Worm (Caenorhabditis elegans) whole organism, L3 larva: ENCODE results near the gene Y105C5A.1.
A peak's percentile ranks its signal among the peaks of the same experiment; 100 is the strongest.

Source experiments
- R02D3.7 ChIP-seq: fragments of 150-350 bp; optimal IDR thresholded peaks from 2 replicates; lab custom pipeline; 2014; ENCODE audit warnings: missing biosample characterization, missing genetic modification characterization
- aly-2 ChIP-seq: fragments of 150-350 bp; optimal IDR thresholded peaks from 2 replicates; lab custom pipeline; 2014; ENCODE audit warnings: missing biosample characterization, missing genetic modification characterization
- ama-1 ChIP-seq: fragments of 150-350 bp; optimal IDR thresholded peaks from 2 replicates; lab custom pipeline; 2018
- ceh-16 ChIP-seq: sonication (generic microtip); optimal IDR thresholded peaks from 2 replicates; lab custom pipeline; 2017; ENCODE audit warnings: missing biosample characterization, missing genetic modification characterization
- ceh-28 ChIP-seq: fragments of 150-350 bp; optimal IDR thresholded peaks from 2 replicates; lab custom pipeline; 2014; ENCODE audit warnings: missing biosample characterization, missing genetic modification reagents, missing genetic modification characterization
- ceh-82 ChIP-seq: fragments of 150-350 bp; optimal IDR thresholded peaks from 2 replicates; lab custom pipeline; 2014; ENCODE audit warnings: missing biosample characterization, missing genetic modification characterization
- ceh-9 ChIP-seq: sonication (generic microtip); optimal IDR thresholded peaks from 2 replicates; lab custom pipeline; 2018; ENCODE audit warnings: missing biosample characterization, missing genetic modification characterization
- daf-12 ChIP-seq: fragments of 150-350 bp; optimal IDR thresholded peaks from 2 replicates; lab custom pipeline; 2014; ENCODE audit warnings: missing biosample characterization, missing genetic modification reagents, missing genetic modification characterization
- egl-27 ChIP-seq: sonication (generic microtip); optimal IDR thresholded peaks from 4 replicates; lab custom pipeline; 2017; ENCODE audit warnings: missing biosample characterization, missing genetic modification reagents, missing genetic modification characterization
- egl-5 ChIP-seq: fragments of 150-350 bp; optimal IDR thresholded peaks from 2 replicates; lab custom pipeline; 2017; ENCODE audit warnings: missing biosample characterization, missing genetic modification reagents, missing genetic modification characterization, inconsistent platforms
- elt-1 ChIP-seq: fragments of 150-350 bp; optimal IDR thresholded peaks from 2 replicates; lab custom pipeline; 2014; ENCODE audit warnings: missing biosample characterization, missing genetic modification characterization
- elt-2 ChIP-seq: sonication (generic microtip); optimal IDR thresholded peaks from 2 replicates; lab custom pipeline; 2016; ENCODE audit warnings: missing genetic modification reagents, mild to moderate bottlenecking, missing genetic modification characterization, missing compliant biosample characterization
- elt-3 ChIP-seq, 3 experiments: fragments of 150-350 bp in 1 of 3; sonication (generic microtip) in 2 of 3; optimal IDR thresholded peaks; 2 replicates in 2 of 3; 4 replicates in 1 of 3; lab custom pipeline; 2014 to 2017; ENCODE audit warnings: missing biosample characterization in 3 of 3, missing genetic modification characterization in 3 of 3
- eor-1 ChIP-seq, 2 experiments: fragments of 150-350 bp; optimal IDR thresholded peaks; 2 replicates each; lab custom pipeline; 2014 to 2018; ENCODE audit warnings: missing biosample characterization in 2 of 2, missing genetic modification characterization in 2 of 2
- fkh-10 ChIP-seq: sonication (generic microtip); optimal IDR thresholded peaks from 2 replicates; lab custom pipeline; 2017; ENCODE audit warnings: missing biosample characterization, missing genetic modification reagents, missing genetic modification characterization
- fkh-2 ChIP-seq: fragments of 150-350 bp; optimal IDR thresholded peaks from 2 replicates; lab custom pipeline; 2014; ENCODE audit warnings: missing biosample characterization, missing genetic modification reagents, missing genetic modification characterization
- fos-1 ChIP-seq: fragments of 150-350 bp; optimal IDR thresholded peaks from 2 replicates; lab custom pipeline; 2014; ENCODE audit warnings: missing biosample characterization, missing genetic modification characterization
- hmg-11 ChIP-seq: sonication (generic microtip); optimal IDR thresholded peaks from 2 replicates; lab custom pipeline; 2016; ENCODE audit warnings: missing genetic modification characterization, missing compliant biosample characterization
- jun-1 ChIP-seq: fragments of 150-350 bp; optimal IDR thresholded peaks from 2 replicates; lab custom pipeline; 2014; ENCODE audit warnings: missing biosample characterization, missing genetic modification reagents, missing genetic modification characterization
- lin-15B ChIP-seq: fragments of 150-350 bp; optimal IDR thresholded peaks from 2 replicates; lab custom pipeline; 2014; ENCODE audit warnings: missing biosample characterization, missing genetic modification characterization
- lsy-12 ChIP-seq: sonication (generic microtip); optimal IDR thresholded peaks from 2 replicates; lab custom pipeline; 2016; ENCODE audit warnings: mild to moderate bottlenecking, missing genetic modification characterization, missing compliant biosample characterization
- mdl-1 ChIP-seq: fragments of 150-350 bp; optimal IDR thresholded peaks from 2 replicates; lab custom pipeline; 2014; ENCODE audit warnings: missing biosample characterization, missing genetic modification characterization
- mml-1 ChIP-seq: fragments of 150-350 bp; sonication (generic microtip); optimal IDR thresholded peaks from 3 replicates; lab custom pipeline; 2014; ENCODE audit warnings: missing biosample characterization, missing genetic modification characterization
- nfya-1 ChIP-seq: sonication (generic microtip); optimal IDR thresholded peaks from 2 replicates; lab custom pipeline; 2017; ENCODE audit warnings: missing genetic modification characterization, mild to moderate bottlenecking, missing compliant biosample characterization, antibody characterized with exemption, moderate library complexity; ENCODE audit not compliant: insufficient read depth
- nhr-11 ChIP-seq: fragments of 150-350 bp; optimal IDR thresholded peaks from 2 replicates; lab custom pipeline; 2014; ENCODE audit warnings: missing biosample characterization, missing genetic modification characterization
- nhr-12 ChIP-seq: fragments of 150-350 bp; optimal IDR thresholded peaks from 2 replicates; lab custom pipeline; 2014; ENCODE audit warnings: missing biosample characterization, missing genetic modification characterization
- nhr-237 ChIP-seq: fragments of 150-350 bp; optimal IDR thresholded peaks from 2 replicates; lab custom pipeline; 2014; ENCODE audit warnings: missing biosample characterization, missing genetic modification characterization
- nhr-25 ChIP-seq: sonication (generic microtip); optimal IDR thresholded peaks from 2 replicates; lab custom pipeline; 2017; ENCODE audit warnings: missing biosample characterization, missing genetic modification characterization
- nhr-28 ChIP-seq: fragments of 150-350 bp; optimal IDR thresholded peaks from 2 replicates; lab custom pipeline; 2014; ENCODE audit warnings: missing biosample characterization, missing genetic modification characterization
- nhr-43 ChIP-seq: sonication (generic microtip); optimal IDR thresholded peaks from 2 replicates; lab custom pipeline; 2016; ENCODE audit warnings: mild to moderate bottlenecking, missing genetic modification characterization, missing compliant biosample characterization; ENCODE audit not compliant: poor library complexity, severe bottlenecking
- nhr-67 ChIP-seq: fragments of 150-350 bp; optimal IDR thresholded peaks from 2 replicates; lab custom pipeline; 2014; ENCODE audit warnings: missing biosample characterization, missing genetic modification characterization
- nhr-76 ChIP-seq: fragments of 150-350 bp; sonication (generic microtip); optimal IDR thresholded peaks from 5 replicates; lab custom pipeline; 2014; ENCODE audit warnings: missing biosample characterization, missing genetic modification characterization
- pha-4 ChIP-seq: fragments of 150-350 bp; optimal IDR thresholded peaks from 2 replicates; lab custom pipeline; 2014; ENCODE audit warnings: missing biosample characterization, missing genetic modification reagents, missing genetic modification characterization
- pqm-1 ChIP-seq: fragments of 150-350 bp; optimal IDR thresholded peaks from 2 replicates; lab custom pipeline; 2017; ENCODE audit warnings: missing biosample characterization, missing genetic modification characterization, inconsistent platforms
- skn-1 ChIP-seq: fragments of 150-350 bp; optimal IDR thresholded peaks from 2 replicates; lab custom pipeline; 2014; ENCODE audit warnings: missing biosample characterization, missing genetic modification characterization
- snpc-4 ChIP-seq: fragments of 150-350 bp; optimal IDR thresholded peaks from 2 replicates; lab custom pipeline; 2014; ENCODE audit warnings: missing biosample characterization, missing genetic modification characterization
- tbx-2 ChIP-seq: sonication (generic microtip); optimal IDR thresholded peaks from 2 replicates; lab custom pipeline; 2016; ENCODE audit warnings: mild to moderate bottlenecking, missing genetic modification characterization, missing compliant biosample characterization
- unc-62 ChIP-seq: fragments of 150-350 bp; sonication (generic microtip); optimal IDR thresholded peaks from 4 replicates; lab custom pipeline; 2014; ENCODE audit warnings: missing biosample characterization, missing genetic modification reagents, missing genetic modification characterization
- zag-1 ChIP-seq: fragments of 150-350 bp; optimal IDR thresholded peaks from 2 replicates; lab custom pipeline; 2014; ENCODE audit warnings: missing biosample characterization, missing genetic modification characterization
- ztf-11 ChIP-seq: fragments of 150-350 bp; optimal IDR thresholded peaks from 2 replicates; lab custom pipeline; 2014; ENCODE audit warnings: missing biosample characterization, missing genetic modification characterization
- ztf-4 ChIP-seq: fragments of 150-350 bp; optimal IDR thresholded peaks from 2 replicates; lab custom pipeline; 2014; ENCODE audit warnings: missing biosample characterization, missing genetic modification characterization

Y105C5A.1 gene

DNA sequence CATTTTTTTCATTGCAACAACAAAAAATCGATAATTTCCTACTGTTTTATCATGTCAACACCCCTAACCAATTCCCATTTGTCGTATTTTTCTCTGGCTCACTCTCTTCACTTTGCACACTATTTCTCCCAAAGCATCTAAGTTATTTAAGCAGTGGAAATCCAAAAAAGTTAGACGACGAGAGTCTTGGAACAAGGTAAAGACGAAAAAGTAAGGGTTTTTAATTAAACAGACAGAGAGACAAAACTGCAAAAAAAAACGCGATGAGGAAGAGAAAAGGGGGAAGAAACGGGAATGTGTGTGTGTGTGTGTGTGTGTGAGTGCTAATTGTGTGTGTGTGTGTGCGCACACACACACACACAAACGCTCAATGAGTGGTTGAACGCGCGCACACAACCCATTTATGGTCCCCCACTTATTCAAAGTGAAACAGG, 3.0 kb downstream of the Y105C5A.1 start:
- TF ChIP-seq nhr-237 (tag; lab: Kevin White, UChicago), result no peak
- TF ChIP-seq eor-1 (tag; optimal IDR thresholded peaks at IDR 0.05; lab: Kevin White, UChicago), result no peak
- TF ChIP-seq fkh-10 (GFP tag; lab: Kevin White, UChicago), result peak; percentile 34
- TF ChIP-seq fos-1 (tag; lab: Kevin White, UChicago), result no peak
- no peak for TF ChIP-seq egl-27 (tag; lab: Kevin White, UChicago)
- TF ChIP-seq nhr-28 (tag; lab: Kevin White, UChicago), result no peak
- TF ChIP-seq elt-3 (tag; optimal IDR thresholded peaks at IDR 0.05; lab: Kevin White, UChicago), result no peak
- TF ChIP-seq nhr-11 (tag; lab: Kevin White, UChicago), result no peak
- TF ChIP-seq R02D3.7 (tag; lab: Kevin White, UChicago), result no peak
- TF ChIP-seq skn-1, result peak; percentile 65
- TF ChIP-seq ceh-9 (tag; lab: Kevin White, UChicago), result no peak
- TF ChIP-seq ceh-16 (tag; lab: Kevin White, UChicago), result no peak
- TF ChIP-seq ztf-4 (tag; lab: Kevin White, UChicago), result no peak
- no peak for TF ChIP-seq daf-12
- no peak for TF ChIP-seq ztf-11 (tag; lab: Kevin White, UChicago)
- peak; percentile 80 for TF ChIP-seq hmg-11 (tag; lab: Kevin White, UChicago)
- TF ChIP-seq egl-5 (tag; lab: Kevin White, UChicago), result no peak
- TF ChIP-seq elt-2, result no peak
- no peak for TF ChIP-seq nhr-76 (tag; lab: Kevin White, UChicago)
- TF ChIP-seq lin-15B (tag; lab: Kevin White, UChicago), result no peak
- no peak for TF ChIP-seq aly-2 (tag; lab: Kevin White, UChicago)
- TF ChIP-seq snpc-4 (tag; lab: Kevin White, UChicago), result peak; percentile 2
- TF ChIP-seq ceh-82, result no peak
- no peak for TF ChIP-seq lsy-12 (tag; lab: Kevin White, UChicago)
- TF ChIP-seq ama-1 (lab: Kevin White, UChicago), result no peak
- no peak for TF ChIP-seq mdl-1 (tag; lab: Kevin White, UChicago)
- TF ChIP-seq mml-1 (tag; lab: Kevin White, UChicago), result no peak
- TF ChIP-seq zag-1, result no peak
- TF ChIP-seq jun-1, result peak; percentile 20
- TF ChIP-seq nfya-1 (tag; lab: Kevin White, UChicago), result peak; percentile 92
- no peak for TF ChIP-seq fkh-2
- TF ChIP-seq unc-62 (GFP tag; lab: Kevin White, UChicago), result no peak
- peak; percentile 77 for TF ChIP-seq pha-4 (tag; lab: Kevin White, UChicago)
- TF ChIP-seq elt-1 (tag; lab: Kevin White, UChicago), result no peak
- no peak for TF ChIP-seq nhr-12
- no peak for TF ChIP-seq nhr-43 (tag; lab: Kevin White, UChicago)
- peak; percentile 86 for TF ChIP-seq ceh-28
- no peak for TF ChIP-seq nhr-67
- TF ChIP-seq, all 47 proteins: peak for 8

DNA sequence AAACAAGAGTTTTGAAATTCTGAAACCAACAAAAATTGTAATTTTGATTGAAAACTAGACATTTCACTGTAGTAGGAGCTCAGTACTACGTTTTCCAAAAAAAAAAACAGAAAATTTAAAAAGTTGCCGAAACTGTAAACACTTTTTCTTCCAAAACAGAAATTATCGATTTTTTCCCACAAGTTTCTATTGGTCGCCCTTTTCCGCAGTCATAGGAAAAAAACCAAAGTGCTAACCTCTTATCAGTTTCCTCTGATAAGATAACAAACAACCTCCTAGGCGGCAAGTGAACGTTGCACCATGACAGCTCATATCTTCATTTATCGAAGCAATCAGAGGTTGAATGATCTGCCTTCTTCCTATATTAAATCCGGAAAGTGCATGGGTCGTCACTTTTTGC, 5.2 kb downstream of the Y105C5A.1 start:
- peak; percentile 71 for TF ChIP-seq nfya-1 (tag; lab: Kevin White, UChicago)
- TF ChIP-seq nhr-237 (tag; lab: Kevin White, UChicago), result no peak
- TF ChIP-seq ceh-28, result peak; percentile 59
- peak; percentile 26 for TF ChIP-seq pqm-1 (tag; lab: Kevin White, UChicago)
- TF ChIP-seq elt-2, result peak; percentile 83
- no peak for TF ChIP-seq mdl-1 (tag; lab: Kevin White, UChicago)

DNA sequence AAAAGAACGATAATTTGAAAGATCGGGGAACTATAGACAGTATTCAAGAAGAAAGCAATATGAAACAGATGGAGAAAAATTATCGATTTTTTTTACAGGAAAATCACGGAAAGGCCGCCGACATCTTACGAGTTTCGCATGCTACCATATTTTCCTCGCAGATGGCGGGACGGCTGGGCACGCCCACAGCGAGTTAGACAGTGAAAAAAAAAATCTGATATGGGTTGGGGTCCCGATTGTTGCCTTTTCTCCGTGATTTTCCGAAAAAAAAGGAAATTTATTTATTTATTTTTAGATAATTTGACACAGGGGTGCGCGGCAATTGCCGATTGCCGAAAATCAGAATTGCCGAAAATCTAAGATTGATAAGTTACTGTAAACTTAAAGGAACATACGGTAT, 9.5 kb downstream of the Y105C5A.1 start:
- TF ChIP-seq elt-2 (no peak), zag-1 (no peak), nhr-25 (tag; lab: Kevin White, UChicago) (no peak), tbx-2 (tag; lab: Kevin White, UChicago) (no peak), nhr-43 (tag; lab: Kevin White, UChicago) (no peak), snpc-4 (tag; lab: Kevin White, UChicago) (no peak), pha-4 (tag; lab: Kevin White, UChicago) (no peak), ceh-28 (no peak), hmg-11 (tag; lab: Kevin White, UChicago) (no peak)
